Fruit fly (Drosophila melanogaster) whole organism, embryonic: ENCODE results near the gene Jhbp2.

Experiments used
- Antp ChIP-seq: fragments of 200-800 bp; sonication (Bioruptor generic); optimal IDR thresholded peaks from 3 replicates; lab custom pipeline; 2016; ENCODE audit warnings: missing biosample characterization, missing genetic modification characterization
- Asciz ChIP-seq: fragments of 200-800 bp; sonication (Bioruptor generic); optimal IDR thresholded peaks from 2 replicates; lab custom pipeline; 2017; ENCODE audit warnings: missing biosample characterization, mild to moderate bottlenecking, missing genetic modification characterization, missing genetic modification reagents
- CG10979 ChIP-seq: fragments of 200-800 bp; sonication (Bioruptor generic); optimal IDR thresholded peaks from 2 replicates; lab custom pipeline; 2018; ENCODE audit warnings: missing biosample characterization, mild to moderate bottlenecking, missing genetic modification characterization, moderate library complexity
- CG11456 ChIP-seq: fragments of 200-800 bp; sonication (Bioruptor generic); IDR thresholded peaks from 3 replicates; pipeline ENCODE4 v1.3.6; 2022; ENCODE audit warnings: missing biosample characterization, missing genetic modification characterization
- CG1233 ChIP-seq: fragments of 200-800 bp; sonication (Bioruptor generic); optimal IDR thresholded peaks from 4 replicates; lab custom pipeline; 2018; ENCODE audit warnings: missing biosample characterization, mild to moderate bottlenecking, missing genetic modification characterization
- CG12659 ChIP-seq: fragments of 200-800 bp; sonication (Bioruptor generic); optimal IDR thresholded peaks from 3 replicates; lab custom pipeline; 2017; ENCODE audit warnings: mild to moderate bottlenecking, missing biosample characterization, missing genetic modification reagents, missing genetic modification characterization
- CG13287 ChIP-seq: fragments of 200-800 bp; sonication (Bioruptor generic); IDR thresholded peaks from 2 replicates; pipeline ENCODE4 v1.3.6; 2022; ENCODE audit warnings: missing biosample characterization, missing genetic modification characterization; ENCODE audit not compliant: partially characterized antibody
- CG14441 ChIP-seq: fragments of 200-800 bp; sonication (Bioruptor generic); IDR thresholded peaks from 2 replicates; pipeline ENCODE4 v1.3.6; 2022; ENCODE audit warnings: missing biosample characterization, missing genetic modification characterization
- CG15073 ChIP-seq: fragments of 200-800 bp; sonication (Bioruptor generic); optimal IDR thresholded peaks from 2 replicates; lab custom pipeline; 2016; ENCODE audit warnings: missing biosample characterization, missing genetic modification characterization
- CG15696 ChIP-seq: fragments of 200-800 bp; sonication (Bioruptor generic); optimal IDR thresholded peaks from 2 replicates; lab custom pipeline; 2019; ENCODE audit warnings: missing biosample characterization, mild to moderate bottlenecking, missing genetic modification characterization, moderate library complexity
- CG16779 ChIP-seq: fragments of 200-800 bp; sonication (Bioruptor generic); IDR thresholded peaks from 2 replicates; pipeline ENCODE4 v1.3.6; 2022; ENCODE audit warnings: missing biosample characterization, missing genetic modification characterization
- CG16813 ChIP-seq: fragments of 200-800 bp; sonication (Bioruptor generic); IDR thresholded peaks from 3 replicates; pipeline ENCODE4 v1.3.6; 2022; ENCODE audit warnings: missing biosample characterization, missing genetic modification characterization; ENCODE audit not compliant: partially characterized antibody
- CG17186 ChIP-seq: fragments of 200-800 bp; sonication (Bioruptor generic); optimal IDR thresholded peaks from 3 replicates; lab custom pipeline; 2017; ENCODE audit warnings: missing biosample characterization, missing genetic modification reagents, missing genetic modification characterization
- CG17361 ChIP-seq: fragments of 200-800 bp; sonication (Bioruptor generic); IDR thresholded peaks from 3 replicates; pipeline ENCODE4 v1.3.6; 2022; ENCODE audit warnings: missing biosample characterization, missing genetic modification characterization
- CG2199 ChIP-seq: fragments of 200-800 bp; sonication (Bioruptor generic); IDR thresholded peaks from 3 replicates; pipeline ENCODE4 v1.3.6; 2022; ENCODE audit warnings: missing biosample characterization, missing genetic modification characterization
- CG3065 ChIP-seq: fragments of 200-800 bp; sonication (Bioruptor generic); optimal IDR thresholded peaks from 2 replicates; lab custom pipeline; 2016; ENCODE audit warnings: missing biosample characterization, missing genetic modification characterization
- CG4707 ChIP-seq: fragments of 200-800 bp; sonication (Bioruptor generic); optimal IDR thresholded peaks from 2 replicates; lab custom pipeline; 2018; ENCODE audit warnings: missing biosample characterization, mild to moderate bottlenecking, missing genetic modification characterization, moderate library complexity
- CG9215 ChIP-seq: fragments of 200-800 bp; sonication (Bioruptor generic); IDR thresholded peaks from 2 replicates; pipeline ENCODE4 v1.3.6; 2022; ENCODE audit warnings: missing biosample characterization, missing genetic modification characterization
- CG9876 ChIP-seq: fragments of 200-800 bp; sonication (Bioruptor generic); optimal IDR thresholded peaks from 2 replicates; lab custom pipeline; 2016; ENCODE audit warnings: missing biosample characterization, missing genetic modification characterization
- CTCF ChIP-seq: fragments of 200-800 bp; sonication (Bioruptor generic); optimal IDR thresholded peaks from 2 replicates; lab custom pipeline; 2017; ENCODE audit warnings: missing biosample characterization, mild to moderate bottlenecking, missing genetic modification characterization, moderate library complexity
- Med ChIP-seq: fragments of 200-800 bp; sonication (Bioruptor generic); peaks from one replicate; lab custom pipeline; 2016; ENCODE audit warnings: missing biosample characterization, missing genetic modification characterization, mild to moderate bottlenecking, inconsistent platforms, moderate library complexity
- Pdp1 ChIP-seq, 2 experiments: fragments of 200-800 bp; sonication (Bioruptor generic); optimal IDR thresholded peaks; 3 replicates each; lab custom pipeline; 2016; ENCODE audit warnings: missing biosample characterization in 2 of 2, missing genetic modification characterization in 2 of 2, mild to moderate bottlenecking in 1 of 2, moderate library complexity in 1 of 2
- Rfx ChIP-seq: fragments of 200-800 bp; sonication (Bioruptor generic); IDR thresholded peaks from 2 replicates; pipeline ENCODE4 v1.3.6; 2022; ENCODE audit warnings: missing biosample characterization, missing genetic modification characterization
- Sox102F ChIP-seq: fragments of 200-800 bp; sonication (Bioruptor generic); optimal IDR thresholded peaks from 2 replicates; lab custom pipeline; 2018; ENCODE audit warnings: missing biosample characterization, mild to moderate bottlenecking, missing genetic modification characterization, moderate library complexity
- Xbp1 ChIP-seq: fragments of 200-800 bp; sonication (Bioruptor generic); optimal IDR thresholded peaks from 3 replicates; lab custom pipeline; 2016; ENCODE audit warnings: missing biosample characterization, mild to moderate bottlenecking, missing genetic modification characterization
- bbx ChIP-seq: fragments of 200-800 bp; sonication (Bioruptor generic); IDR thresholded peaks from 2 replicates; pipeline ENCODE4 v1.3.6; 2022; ENCODE audit warnings: missing biosample characterization, missing genetic modification characterization; ENCODE audit not compliant: partially characterized antibody
- cg ChIP-seq: fragments of 200-800 bp; sonication (Bioruptor generic); optimal IDR thresholded peaks from 3 replicates; lab custom pipeline; 2019; ENCODE audit warnings: missing biosample characterization, mild to moderate bottlenecking, missing genetic modification characterization, moderate library complexity
- chif ChIP-seq, 2 experiments: fragments of 200-800 bp; sonication (Bioruptor generic); optimal IDR thresholded peaks; 3 replicates each; lab custom pipeline; 2016; ENCODE audit warnings: missing biosample characterization in 2 of 2, missing genetic modification characterization in 2 of 2
- chn ChIP-seq: fragments of 200-800 bp; sonication (Bioruptor generic); optimal IDR thresholded peaks from 2 replicates; lab custom pipeline; 2016; ENCODE audit warnings: missing biosample characterization, missing genetic modification characterization
- dm ChIP-seq: fragments of 200-800 bp; sonication (Bioruptor generic); optimal IDR thresholded peaks from 3 replicates; lab custom pipeline; 2016; ENCODE audit warnings: missing biosample characterization, missing genetic modification characterization
- dmrt99B ChIP-seq: fragments of 200-800 bp; sonication (Bioruptor generic); optimal IDR thresholded peaks from 2 replicates; lab custom pipeline; 2018; ENCODE audit warnings: missing biosample characterization, mild to moderate bottlenecking, missing genetic modification characterization, moderate library complexity
- eve ChIP-seq, 2 experiments: fragments of >200 bp; optimal IDR thresholded peaks; 2 replicates each; lab custom pipeline; 2017; ENCODE audit warnings: missing biosample characterization in 2 of 2, missing genetic modification characterization in 2 of 2
- ftz-f1 ChIP-seq: fragments of 200-800 bp; sonication (Bioruptor generic); optimal IDR thresholded peaks from 2 replicates; lab custom pipeline; 2016; ENCODE audit warnings: missing biosample characterization, missing genetic modification characterization
- her ChIP-seq: fragments of 200-800 bp; sonication (Bioruptor generic); optimal IDR thresholded peaks from 2 replicates; lab custom pipeline; 2016; ENCODE audit warnings: missing biosample characterization, missing genetic modification characterization
- ind ChIP-seq: fragments of 200-800 bp; sonication (Bioruptor generic); optimal IDR thresholded peaks from 3 replicates; lab custom pipeline; 2016; ENCODE audit warnings: missing biosample characterization, missing genetic modification characterization
- inv ChIP-seq: fragments of 200-800 bp; sonication (Bioruptor generic); IDR thresholded peaks from 2 replicates; pipeline ENCODE4 v1.3.6; 2022; ENCODE audit warnings: missing biosample characterization, missing genetic modification characterization; ENCODE audit not compliant: partially characterized antibody
- kay ChIP-seq: fragments of 200-800 bp; sonication (Bioruptor generic); optimal IDR thresholded peaks from 2 replicates; lab custom pipeline; 2016; ENCODE audit warnings: missing biosample characterization, missing genetic modification characterization
- ken ChIP-seq: fragments of 200-800 bp; sonication (Bioruptor generic); IDR thresholded peaks from 3 replicates; pipeline ENCODE4 v1.3.6; 2022; ENCODE audit warnings: missing biosample characterization, missing genetic modification characterization
- lola ChIP-seq, 3 experiments: fragments of >200 bp in 2 of 3; fragments of 200-800 bp in 1 of 3; sonication (Bioruptor generic) in 1 of 3; optimal IDR thresholded peaks; 2 replicates each; lab custom pipeline; 2017 to 2019; ENCODE audit warnings: missing biosample characterization in 3 of 3, missing genetic modification characterization in 3 of 3, mild to moderate bottlenecking in 1 of 3, moderate library complexity in 1 of 3
- nerfin-2 ChIP-seq: fragments of 200-800 bp; sonication (Bioruptor generic); IDR thresholded peaks from 2 replicates; pipeline ENCODE4 v1.3.6; 2022; ENCODE audit warnings: missing biosample characterization, missing genetic modification characterization; ENCODE audit not compliant: partially characterized antibody
- pho ChIP-seq: fragments of 200-800 bp; sonication (Bioruptor generic); optimal IDR thresholded peaks from 2 replicates; lab custom pipeline; 2016; ENCODE audit warnings: missing biosample characterization, missing genetic modification characterization
- shn ChIP-seq: fragments of 200-800 bp; sonication (Bioruptor generic); optimal IDR thresholded peaks from 3 replicates; lab custom pipeline; 2016; ENCODE audit warnings: missing biosample characterization, missing genetic modification characterization
- sisA ChIP-seq: fragments of 200-800 bp; sonication (Bioruptor generic); IDR thresholded peaks from 2 replicates; pipeline ENCODE4 v1.3.6; 2022; ENCODE audit warnings: missing biosample characterization, missing genetic modification characterization
- stc ChIP-seq: fragments of 200-800 bp; sonication (Bioruptor generic); IDR thresholded peaks from 2 replicates; pipeline ENCODE4 v1.3.6; 2022; ENCODE audit warnings: missing biosample characterization, missing genetic modification characterization
- vvl ChIP-seq: fragments of 200-800 bp; sonication (Bioruptor generic); IDR thresholded peaks from 2 replicates; pipeline ENCODE4 v1.3.6; 2022; ENCODE audit warnings: missing biosample characterization, missing genetic modification characterization
- zen ChIP-seq: fragments of 200-800 bp; sonication (Bioruptor generic); optimal IDR thresholded peaks from 3 replicates; lab custom pipeline; 2018; ENCODE audit warnings: missing biosample characterization, mild to moderate bottlenecking, missing genetic modification characterization, moderate library complexity

Jhbp2 gene

DNA sequence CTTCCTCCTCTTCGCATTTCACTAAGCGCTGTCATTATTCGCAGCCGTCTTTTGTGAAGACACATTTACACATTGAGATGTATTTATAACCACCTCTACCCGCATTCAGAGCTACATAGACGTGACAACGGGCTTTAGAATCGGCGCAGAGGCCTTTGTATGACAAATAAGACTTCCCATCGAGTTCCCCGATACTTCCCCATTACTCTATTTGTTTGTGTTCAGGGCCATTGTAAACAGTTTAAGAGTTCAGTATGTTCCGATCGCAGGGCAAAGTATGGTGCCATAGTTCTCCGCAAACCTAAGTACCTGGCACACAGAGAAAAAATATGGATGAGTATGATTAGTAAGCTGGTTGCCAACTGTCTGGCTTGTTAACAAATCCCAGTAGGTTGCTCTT, 2.8 kb upstream of the Jhbp2 start (continued):
- peak in 1 of 2 experiments; percentile 4 for TF ChIP-seq eve (GFP tag; optimal IDR thresholded peaks at IDR 0.05; lab: Kevin White, UChicago)

DNA sequence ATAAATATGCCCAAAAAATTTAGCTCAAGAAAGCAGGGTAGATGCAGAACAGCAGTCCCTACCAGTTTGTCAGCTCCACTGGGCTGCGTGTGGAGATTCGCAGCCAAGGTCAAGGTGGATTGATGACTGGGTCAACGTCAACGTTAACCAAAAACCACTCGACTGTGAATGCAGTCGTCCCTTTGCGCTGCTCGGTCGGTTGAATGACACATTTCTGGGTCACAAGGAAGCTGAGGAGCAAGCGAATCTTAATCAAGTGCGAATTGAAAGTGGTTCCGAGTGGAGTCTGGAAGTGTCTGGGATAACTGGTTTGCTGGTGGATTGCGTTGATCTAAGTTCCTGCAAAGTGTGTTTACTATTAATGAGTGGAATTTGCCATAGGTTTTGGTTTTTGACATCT, 2.2 kb upstream of the Jhbp2 start:
- TF ChIP-seq dmrt99B (tag; lab: Kevin White, UChicago): no peak
- 0 out of 2 replicates have a peak, but pooled peaks have one; percentile 14 for TF ChIP-seq nerfin-2 (GFP tag; lab: Robert Waterston, UW)

DNA sequence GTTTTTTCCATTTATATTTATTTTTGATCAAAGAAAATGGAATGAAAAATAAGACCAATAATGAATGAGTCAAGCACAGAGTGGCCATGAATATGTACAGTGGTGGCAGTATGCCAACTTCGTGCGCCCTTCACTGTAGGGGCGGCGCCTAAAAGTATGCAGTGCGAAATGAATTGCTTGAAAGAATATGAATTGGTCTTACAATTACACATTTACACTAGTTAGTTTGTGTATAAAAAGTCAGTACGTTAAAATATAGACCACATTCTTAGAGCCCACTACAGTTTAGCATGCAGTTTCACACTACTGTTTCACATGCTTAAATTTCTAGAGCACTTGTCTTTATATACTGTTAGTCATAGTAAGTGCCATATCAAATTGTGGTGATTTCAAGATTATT, 1.5 kb upstream of the Jhbp2 start:
- peak; percentile 28; the same call in 1 of the 2 replicates for TF ChIP-seq inv (GFP tag; lab: Robert Waterston, UW)
- no peak for TF ChIP-seq cg (GFP tag; lab: Kevin White, UChicago)
- no peak for TF ChIP-seq Asciz (GFP tag; lab: Kevin White, UChicago)
- TF ChIP-seq CG16813: peak; percentile 38
- TF ChIP-seq CTCF: peak; percentile 83
- peak in 1 of 2 experiments; percentile 5 for TF ChIP-seq chif (GFP tag; optimal IDR thresholded peaks at IDR 0.05; lab: Kevin White, UChicago)
- TF ChIP-seq CG9215 (GFP tag; lab: Robert Waterston, UW): no peak
- TF ChIP-seq ken (GFP tag; lab: Robert Waterston, UW): peak; percentile 36; the same call in 1 of the 3 replicates
- TF ChIP-seq dm (GFP tag; lab: Kevin White, UChicago): no peak
- TF ChIP-seq ftz-f1 (GFP tag; lab: Kevin White, UChicago): peak; percentile 98
- peak; percentile 31 for TF ChIP-seq Xbp1 (GFP tag; lab: Kevin White, UChicago)
- peak in 1 of 2 experiments; percentile 13 for TF ChIP-seq Pdp1 (GFP tag; optimal IDR thresholded peaks at IDR 0.05; lab: Kevin White, UChicago)
- no peak for TF ChIP-seq nerfin-2 (GFP tag; lab: Robert Waterston, UW)
- peak; percentile 10 for TF ChIP-seq chn
- peak; percentile 22 for TF ChIP-seq Antp (GFP tag; lab: Kevin White, UChicago)
- 0 out of 3 replicates have a peak, but pooled peaks have one; percentile 12 for TF ChIP-seq CG11456
- no peak for TF ChIP-seq CG17186 (GFP tag; lab: Kevin White, UChicago)
- TF ChIP-seq Rfx (GFP tag; lab: Robert Waterston, UW): peak; percentile 50; the same call in 1 of the 2 replicates
- TF ChIP-seq sisA (GFP tag; lab: Robert Waterston, UW): 0 out of 2 replicates have a peak, but pooled peaks have one; percentile 6
- TF ChIP-seq CG12659: peak; percentile 12
- peak; percentile 12 for TF ChIP-seq pho (GFP tag; lab: Kevin White, UChicago)
- TF ChIP-seq CG1233 (GFP tag; lab: Kevin White, UChicago): peak; percentile 3
- peak; percentile 57; the same call in 1 of the 2 replicates for TF ChIP-seq vvl
- 0 out of 3 replicates have a peak, but pooled peaks have one; percentile 17 for TF ChIP-seq CG17361
- 0 out of 2 replicates have a peak, but pooled peaks have one; percentile 21 for TF ChIP-seq stc (GFP tag; lab: Robert Waterston, UW)
- TF ChIP-seq CG3065 (GFP tag; lab: Kevin White, UChicago): no peak
- TF ChIP-seq kay (GFP tag; lab: Kevin White, UChicago): peak; percentile 96
- peak; percentile 13 for TF ChIP-seq CG9876 (GFP tag; lab: Kevin White, UChicago)
- peak; percentile 37 for TF ChIP-seq CG15696 (tag; lab: Kevin White, UChicago)
- TF ChIP-seq ind: peak; percentile 11
- TF ChIP-seq CG4707 (GFP tag; lab: Kevin White, UChicago): no peak
- TF ChIP-seq CG2199 (GFP tag; lab: Robert Waterston, UW): peak; percentile 100
- peak; percentile 5 for TF ChIP-seq Sox102F (GFP tag; lab: Kevin White, UChicago)
- TF ChIP-seq CG13287 (GFP tag; lab: Robert Waterston, UW): peak; percentile 14; the same call in 1 of the 2 replicates
- TF ChIP-seq CG15073: peak; percentile 100
- TF ChIP-seq lola (GFP tag; optimal IDR thresholded peaks at IDR 0.05; lab: Kevin White, UChicago): peak in 1 of 3 experiments; percentile 10
- peak; percentile 44 for TF ChIP-seq shn (GFP tag; lab: Kevin White, UChicago)
- peak; percentile 84 for TF ChIP-seq Med
- TF ChIP-seq CG16779 (GFP tag; lab: Robert Waterston, UW): no peak
- peak; percentile 1 for TF ChIP-seq CG10979 (tag; lab: Kevin White, UChicago)
- 0 out of 2 replicates have a peak, but pooled peaks have one; percentile 25 for TF ChIP-seq CG14441 (GFP tag; lab: Robert Waterston, UW)
- peak; percentile 3 for TF ChIP-seq her (GFP tag; lab: Kevin White, UChicago)
- peak; percentile 57 for TF ChIP-seq zen (tag; lab: Kevin White, UChicago)
- TF ChIP-seq bbx (GFP tag; lab: Robert Waterston, UW): no peak
